Fruit fly (Drosophila melanogaster) whole organism, embryonic: ENCODE measurements around the gene eca.

Experiments
- CG10209 ChIP-seq: fragments of 200-800 bp; sonication (Bioruptor generic); optimal IDR thresholded peaks from 3 replicates; lab custom pipeline; 2017; ENCODE audit warnings: missing biosample characterization, mild to moderate bottlenecking, missing genetic modification characterization, missing genetic modification reagents
- CG11398 ChIP-seq: fragments of 200-800 bp; sonication (Bioruptor generic); optimal IDR thresholded peaks from 2 replicates; lab custom pipeline; 2016; ENCODE audit warnings: missing biosample characterization, missing genetic modification characterization
- CG12299 ChIP-seq: fragments of 200-800 bp; sonication (Bioruptor generic); optimal IDR thresholded peaks from 2 replicates; lab custom pipeline; 2018; ENCODE audit warnings: missing biosample characterization, mild to moderate bottlenecking, missing genetic modification characterization
- CG12769 ChIP-seq: fragments of 200-800 bp; sonication (Bioruptor generic); optimal IDR thresholded peaks from 2 replicates; lab custom pipeline; 2019; ENCODE audit warnings: missing biosample characterization, mild to moderate bottlenecking, missing genetic modification characterization, moderate library complexity
- CG13775 ChIP-seq: fragments of 200-800 bp; sonication (Bioruptor generic); optimal IDR thresholded peaks from 3 replicates; lab custom pipeline; 2017; ENCODE audit warnings: missing biosample characterization, mild to moderate bottlenecking, missing genetic modification characterization
- CG13894 ChIP-seq: fragments of 200-800 bp; sonication (Bioruptor generic); optimal IDR thresholded peaks from 3 replicates; lab custom pipeline; 2018; ENCODE audit warnings: missing biosample characterization, mild to moderate bottlenecking, missing genetic modification characterization, moderate library complexity
- CG14050 ChIP-seq: fragments of 200-800 bp; sonication (Bioruptor generic); IDR thresholded peaks from 3 replicates; pipeline ENCODE4 v1.3.6; 2022; ENCODE audit warnings: missing biosample characterization, missing genetic modification characterization
- CG16813 ChIP-seq: fragments of 200-800 bp; sonication (Bioruptor generic); IDR thresholded peaks from 3 replicates; pipeline ENCODE4 v1.3.6; 2022; ENCODE audit warnings: missing biosample characterization, missing genetic modification characterization; ENCODE audit not compliant: partially characterized antibody
- CG17359 ChIP-seq: fragments of 200-800 bp; sonication (Bioruptor generic); optimal IDR thresholded peaks from 3 replicates; lab custom pipeline; 2018; ENCODE audit warnings: missing biosample characterization, mild to moderate bottlenecking, missing genetic modification characterization, moderate library complexity
- CG17829 ChIP-seq: fragments of 200-800 bp; optimal IDR thresholded peaks from 2 replicates; lab custom pipeline; 2019; ENCODE audit warnings: missing biosample characterization, mild to moderate bottlenecking, missing genetic modification characterization, moderate library complexity
- CG18011 ChIP-seq: fragments of 200-800 bp; sonication (Bioruptor generic); optimal IDR thresholded peaks from 2 replicates; lab custom pipeline; 2017; ENCODE audit warnings: missing biosample characterization, missing genetic modification characterization, mild to moderate bottlenecking, moderate library complexity, missing genotype
- CG18599 ChIP-seq: fragments of 200-800 bp; sonication (Bioruptor generic); optimal IDR thresholded peaks from 3 replicates; lab custom pipeline; 2017; ENCODE audit warnings: missing biosample characterization, missing genetic modification characterization, mild to moderate bottlenecking, moderate library complexity, missing genetic modification reagents
- CG18764 ChIP-seq: fragments of 200-800 bp; sonication (Bioruptor generic); optimal IDR thresholded peaks from 3 replicates; lab custom pipeline; 2016; ENCODE audit warnings: missing biosample characterization, missing genetic modification characterization
- CG2129 ChIP-seq: fragments of 200-800 bp; sonication (Bioruptor generic); IDR thresholded peaks from 2 replicates; pipeline ENCODE4 v1.3.6; 2022; ENCODE audit warnings: missing biosample characterization, missing genetic modification characterization; ENCODE audit not compliant: partially characterized antibody
- CG30020 ChIP-seq: fragments of 200-800 bp; optimal IDR thresholded peaks from 2 replicates; lab custom pipeline; 2019; ENCODE audit warnings: missing biosample characterization, mild to moderate bottlenecking, missing genetic modification characterization, moderate library complexity
- CG3065 ChIP-seq: fragments of 200-800 bp; sonication (Bioruptor generic); optimal IDR thresholded peaks from 2 replicates; lab custom pipeline; 2016; ENCODE audit warnings: missing biosample characterization, missing genetic modification characterization
- CG4282 ChIP-seq: fragments of 200-800 bp; sonication (Bioruptor generic); optimal IDR thresholded peaks from 2 replicates; lab custom pipeline; 2016; ENCODE audit warnings: missing biosample characterization, missing genetic modification characterization
- CG6765 ChIP-seq: fragments of 200-800 bp; sonication (Bioruptor generic); optimal IDR thresholded peaks from 3 replicates; lab custom pipeline; 2017; ENCODE audit warnings: missing biosample characterization, mild to moderate bottlenecking, missing genetic modification characterization
- CG8281 ChIP-seq: fragments of 200-800 bp; sonication (Bioruptor generic); optimal IDR thresholded peaks from 2 replicates; lab custom pipeline; 2018; ENCODE audit warnings: missing biosample characterization, mild to moderate bottlenecking, missing genetic modification characterization, moderate library complexity
- Ets97D ChIP-seq: fragments of 200-800 bp; sonication (Bioruptor generic); optimal IDR thresholded peaks from 3 replicates; lab custom pipeline; 2016; ENCODE audit warnings: missing biosample characterization, missing genetic modification characterization
- Fer1 ChIP-seq: fragments of 200-800 bp; sonication (Bioruptor generic); optimal IDR thresholded peaks from 2 replicates; lab custom pipeline; 2017; ENCODE audit warnings: missing biosample characterization, mild to moderate bottlenecking, missing genetic modification characterization
- Gsc ChIP-seq: fragments of 200-800 bp; sonication (Bioruptor generic); IDR thresholded peaks from 2 replicates; pipeline ENCODE4 v1.3.6; 2022; ENCODE audit warnings: missing biosample characterization, missing genetic modification characterization
- Gug ChIP-seq: fragments of 200-800 bp; sonication (Bioruptor generic); IDR thresholded peaks from 4 replicates; pipeline ENCODE4 v1.3.6; 2022; ENCODE audit warnings: missing biosample characterization, missing genetic modification characterization
- H15 ChIP-seq: fragments of 200-800 bp; sonication (Bioruptor generic); IDR thresholded peaks from 3 replicates; pipeline ENCODE4 v1.3.6; 2022; ENCODE audit warnings: missing biosample characterization, missing genetic modification characterization
- HLH4C ChIP-seq: fragments of 200-800 bp; sonication (Bioruptor generic); IDR thresholded peaks from 3 replicates; pipeline ENCODE4 v1.3.6; 2022; ENCODE audit warnings: missing biosample characterization, missing genetic modification characterization; ENCODE audit not compliant: partially characterized antibody
- HmgZ ChIP-seq: fragments of 200-800 bp; sonication (Bioruptor generic); optimal IDR thresholded peaks from 2 replicates; lab custom pipeline; 2018; ENCODE audit warnings: missing biosample characterization, mild to moderate bottlenecking, missing genetic modification characterization
- Med ChIP-seq: fragments of 200-800 bp; sonication (Bioruptor generic); peaks from one replicate; lab custom pipeline; 2016; ENCODE audit warnings: missing biosample characterization, missing genetic modification characterization, mild to moderate bottlenecking, inconsistent platforms, moderate library complexity
- Nf-YB ChIP-seq: fragments of 200-800 bp; sonication (Bioruptor generic); optimal IDR thresholded peaks from 3 replicates; lab custom pipeline; 2019; ENCODE audit warnings: missing biosample characterization, mild to moderate bottlenecking, missing genetic modification characterization, moderate library complexity
- Optix ChIP-seq: fragments of 200-800 bp; sonication (Bioruptor generic); IDR thresholded peaks from 3 replicates; pipeline ENCODE4 v1.3.6; 2022; ENCODE audit warnings: missing biosample characterization, missing genetic modification characterization
- Poxn ChIP-seq: fragments of 200-800 bp; sonication (Bioruptor generic); IDR thresholded peaks from 2 replicates; pipeline ENCODE4 v1.3.6; 2022; ENCODE audit warnings: missing biosample characterization, missing genetic modification characterization
- ab ChIP-seq: fragments of 200-800 bp; sonication (Bioruptor generic); optimal IDR thresholded peaks from 2 replicates; lab custom pipeline; 2016; ENCODE audit warnings: missing biosample characterization, missing genetic modification characterization
- cg ChIP-seq: fragments of 200-800 bp; sonication (Bioruptor generic); optimal IDR thresholded peaks from 3 replicates; lab custom pipeline; 2019; ENCODE audit warnings: missing biosample characterization, mild to moderate bottlenecking, missing genetic modification characterization, moderate library complexity
- chinmo ChIP-seq: fragments of 200-800 bp; sonication (Bioruptor generic); IDR thresholded peaks from 4 replicates; pipeline ENCODE4 v1.3.6; 2022; ENCODE audit warnings: missing biosample characterization, missing genetic modification characterization; ENCODE audit not compliant: partially characterized antibody
- da ChIP-seq: fragments of 200-800 bp; sonication (Bioruptor generic); optimal IDR thresholded peaks from 2 replicates; lab custom pipeline; 2016; ENCODE audit warnings: missing biosample characterization, missing genetic modification characterization
- dmrt11E ChIP-seq: fragments of 200-800 bp; sonication (Bioruptor generic); optimal IDR thresholded peaks from 3 replicates; lab custom pipeline; 2018; ENCODE audit warnings: missing biosample characterization, mild to moderate bottlenecking, missing genetic modification characterization, moderate library complexity
- en ChIP-seq: fragments of 200-800 bp; sonication (Bioruptor generic); optimal IDR thresholded peaks from 2 replicates; lab custom pipeline; 2016; ENCODE audit warnings: missing biosample characterization, missing genetic modification characterization
- gcm2 ChIP-seq: fragments of 200-800 bp; sonication (Bioruptor generic); optimal IDR thresholded peaks from 2 replicates; lab custom pipeline; 2016; ENCODE audit warnings: missing biosample characterization, missing genetic modification characterization
- gfzf ChIP-seq: fragments of 200-800 bp; sonication (Bioruptor generic); optimal IDR thresholded peaks from 2 replicates; lab custom pipeline; 2016; ENCODE audit warnings: missing biosample characterization, mild to moderate bottlenecking, missing genetic modification characterization, moderate library complexity
- h ChIP-seq: fragments of >200 bp; optimal IDR thresholded peaks from 2 replicates; lab custom pipeline; 2017
- nom ChIP-seq: fragments of 200-800 bp; sonication (Bioruptor generic); optimal IDR thresholded peaks from 2 replicates; lab custom pipeline; 2017; ENCODE audit warnings: missing biosample characterization, missing genetic modification characterization, mild to moderate bottlenecking, moderate library complexity, missing genetic modification reagents
- odd ChIP-seq: fragments of 200-800 bp; sonication (Bioruptor generic); optimal IDR thresholded peaks from 2 replicates; lab custom pipeline; 2017; ENCODE audit warnings: missing biosample characterization, mild to moderate bottlenecking, missing genetic modification characterization
- otp ChIP-seq: fragments of 200-800 bp; sonication (Bioruptor generic); IDR thresholded peaks from 3 replicates; pipeline ENCODE4, ENCODE4 v1.3.6; 2022; ENCODE audit warnings: missing biosample characterization, missing genetic modification characterization
- pb ChIP-seq: fragments of 200-800 bp; sonication (Bioruptor generic); optimal IDR thresholded peaks from 3 replicates; lab custom pipeline; 2016; ENCODE audit warnings: missing biosample characterization, missing genetic modification characterization
- repo ChIP-seq: fragments of 200-800 bp; sonication (Bioruptor generic); optimal IDR thresholded peaks from 2 replicates; lab custom pipeline; 2016; ENCODE audit warnings: missing biosample characterization, missing genetic modification characterization
- sens-2 ChIP-seq: fragments of 200-800 bp; sonication (Bioruptor generic); IDR thresholded peaks from 2 replicates; pipeline ENCODE4 v1.3.6; 2022; ENCODE audit warnings: missing biosample characterization, missing genetic modification characterization
- slou ChIP-seq: fragments of 200-800 bp; sonication (Bioruptor generic); optimal IDR thresholded peaks from 3 replicates; lab custom pipeline; 2016; ENCODE audit warnings: missing biosample characterization, missing genetic modification characterization
- ssp ChIP-seq: fragments of 200-800 bp; sonication (Bioruptor generic); IDR thresholded peaks from 2 replicates; pipeline ENCODE4 v1.3.6; 2022; ENCODE audit warnings: missing biosample characterization, missing genetic modification characterization
- tin ChIP-seq: fragments of 200-800 bp; sonication (Bioruptor generic); optimal IDR thresholded peaks from 3 replicates; lab custom pipeline; 2016; ENCODE audit warnings: missing biosample characterization, missing genetic modification characterization
- tna ChIP-seq: fragments of 200-800 bp; sonication (Bioruptor generic); IDR thresholded peaks from 2 replicates; pipeline ENCODE4 v1.3.6; 2022; ENCODE audit warnings: missing biosample characterization, missing genetic modification characterization; ENCODE audit not compliant: partially characterized antibody
- trem ChIP-seq: fragments of 200-800 bp; optimal IDR thresholded peaks from 3 replicates; lab custom pipeline; 2019; ENCODE audit warnings: missing biosample characterization, mild to moderate bottlenecking, missing genetic modification characterization, moderate library complexity
- zen2 ChIP-seq: fragments of 200-800 bp; sonication (Bioruptor generic); IDR thresholded peaks from 3 replicates; pipeline ENCODE4 v1.3.6; 2022; ENCODE audit warnings: missing biosample characterization, missing genetic modification characterization; ENCODE audit not compliant: partially characterized antibody

Gene eca

DNA sequence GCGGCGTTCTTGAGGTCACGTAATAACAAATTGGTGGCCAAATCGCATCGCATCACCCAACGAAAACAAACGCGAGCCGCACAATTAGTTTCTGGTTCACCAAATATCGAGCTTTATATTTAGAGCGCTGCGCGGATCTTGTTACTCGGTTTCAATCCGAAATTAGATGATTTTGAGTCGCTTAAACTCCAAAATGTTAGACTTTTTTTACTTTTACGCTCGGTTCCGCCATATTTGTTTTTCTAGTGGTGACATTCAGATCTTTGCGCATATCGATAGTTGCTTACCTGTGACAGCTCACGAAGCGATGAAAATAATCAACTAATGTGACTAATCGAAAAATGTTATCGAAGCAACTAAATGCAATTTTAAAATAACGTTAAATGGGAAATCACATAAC, 47.9 kb downstream of the eca start, which contains the start of gene Scm (continued):
- TF ChIP-seq gfzf (GFP tag; lab: Kevin White, UChicago): peak; percentile 37
- no peak for TF ChIP-seq odd (GFP tag; lab: Kevin White, UChicago)
- TF ChIP-seq CG13894 (tag; lab: Kevin White, UChicago): peak; percentile 2
- no peak for TF ChIP-seq sens-2
- TF ChIP-seq CG13775: peak; percentile 1
- no peak for TF ChIP-seq slou (GFP tag; lab: Kevin White, UChicago)
- peak; percentile 89 for TF ChIP-seq zen2
- no peak for TF ChIP-seq Optix (GFP tag; lab: Robert Waterston, UW)
- no peak for TF ChIP-seq ab (GFP tag; lab: Kevin White, UChicago)
- no peak for TF ChIP-seq CG18764 (GFP tag; lab: Kevin White, UChicago)
- TF ChIP-seq CG12299 (tag; lab: Kevin White, UChicago): peak; percentile 23
- TF ChIP-seq da (GFP tag; lab: Kevin White, UChicago): no peak
- peak; percentile 4 for TF ChIP-seq CG11398
- TF ChIP-seq Gsc: no peak
- peak; percentile 5 for TF ChIP-seq CG3065
- TF ChIP-seq en (GFP tag; lab: Kevin White, UChicago): no peak
- TF ChIP-seq CG10209 (GFP tag; lab: Kevin White, UChicago): no peak
- no peak for TF ChIP-seq CG4282
- TF ChIP-seq CG12769 (tag; lab: Kevin White, UChicago): no peak
- TF ChIP-seq CG17359: no peak
- peak; percentile 39 for TF ChIP-seq Fer1 (GFP tag; lab: Kevin White, UChicago)
- TF ChIP-seq trem (tag; lab: Kevin White, UChicago): peak; percentile 72
- no peak for TF ChIP-seq tin (GFP tag; lab: Kevin White, UChicago)
- no peak for TF ChIP-seq dmrt11E (tag; lab: Kevin White, UChicago)
- peak; percentile 50 for TF ChIP-seq CG17829 (tag; lab: Kevin White, UChicago)
- no peak for TF ChIP-seq CG14050 (GFP tag; lab: Robert Waterston, UW)
- TF ChIP-seq Nf-YB (GFP tag; lab: Kevin White, UChicago): peak; percentile 59
- TF ChIP-seq cg (GFP tag; lab: Kevin White, UChicago): no peak
- no peak for TF ChIP-seq gcm2 (GFP tag; lab: Kevin White, UChicago)
- peak; percentile 78; the same call in 1 of the 4 replicates for TF ChIP-seq chinmo (GFP tag; lab: Robert Waterston, UW)
- TF ChIP-seq CG2129 (GFP tag; lab: Robert Waterston, UW): peak; percentile 61; the same call in 1 of the 2 replicates
- peak; percentile 70 for TF ChIP-seq HmgZ (tag; lab: Kevin White, UChicago)
- peak; percentile 52 for TF ChIP-seq CG30020 (tag; lab: Kevin White, UChicago)
- TF ChIP-seq H15 (GFP tag; lab: Robert Waterston, UW): no peak
- no peak for TF ChIP-seq nom (GFP tag; lab: Kevin White, UChicago)
- TF ChIP-seq pb: no peak
- no peak for TF ChIP-seq Gug (GFP tag; lab: Robert Waterston, UW)
- TF ChIP-seq ssp (GFP tag; lab: Robert Waterston, UW): no peak
- no peak for TF ChIP-seq otp
- peak; percentile 92 for TF ChIP-seq Ets97D (GFP tag; lab: Kevin White, UChicago)
- TF ChIP-seq h (lab: Kevin White, UChicago): no peak
- TF ChIP-seq CG16813 (GFP tag; lab: Robert Waterston, UW): peak; percentile 91
- no peak for TF ChIP-seq CG6765 (GFP tag; lab: Kevin White, UChicago)
- TF ChIP-seq CG8281 (tag; lab: Kevin White, UChicago): no peak
- no peak for TF ChIP-seq CG18599
- no peak for TF ChIP-seq repo (GFP tag; lab: Kevin White, UChicago)
- peak; percentile 87 for TF ChIP-seq HLH4C (GFP tag; lab: Robert Waterston, UW)
- peak; percentile 58 for TF ChIP-seq Med (GFP tag; lab: Kevin White, UChicago)
- TF ChIP-seq CG18011 (GFP tag; lab: Kevin White, UChicago): no peak
- peak; percentile 89 for TF ChIP-seq tna (GFP tag; lab: Robert Waterston, UW)
- no peak for TF ChIP-seq Poxn (GFP tag; lab: Robert Waterston, UW)
